Worm (Caenorhabditis elegans): Measurements from ENCODE around the gene gos-28.

DNA sequence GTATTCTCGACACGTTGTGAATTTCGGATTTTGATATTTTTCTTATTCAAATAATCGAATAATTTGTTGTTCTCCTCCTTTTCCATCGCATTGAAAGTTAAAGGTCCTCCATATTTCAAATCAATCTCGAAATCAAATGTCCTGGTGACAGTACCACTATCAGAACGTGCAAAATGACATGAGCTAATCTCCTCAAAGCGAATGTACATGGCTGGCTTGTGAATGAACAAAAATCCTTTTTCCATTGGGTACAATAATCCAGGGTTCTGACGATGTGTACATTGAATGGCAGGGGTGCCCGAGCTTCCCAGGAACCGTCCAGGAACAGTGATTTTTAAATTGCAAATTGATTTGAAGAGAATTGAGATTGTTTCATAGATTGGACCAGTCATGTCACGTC is 31.1 kb upstream of the gos-28 start:
- TF ChIP-seq him-1 (tag; optimal IDR thresholded peaks at IDR 0.05) = no peak
- no peak for TF ChIP-seq W03F9.2 (tag; optimal IDR thresholded peaks at IDR 0.05)

Data from whole organism, L4/young adult.